Worm (Caenorhabditis elegans) whole organism, L1 larva: ENCODE results near the gene nfm-1.

Experiments
- F16B12.6 ChIP-seq: fragments of 150-350 bp; optimal IDR thresholded peaks from 2 replicates; lab custom pipeline; 2014; ENCODE audit warnings: missing biosample characterization, missing genetic modification characterization
- aha-1 ChIP-seq: fragments of 150-350 bp; optimal IDR thresholded peaks from 2 replicates; lab custom pipeline; 2014; ENCODE audit warnings: missing biosample characterization, missing genetic modification characterization
- alr-1 ChIP-seq: fragments of 200-800 bp; sonication (Bioruptor generic); optimal IDR thresholded peaks from 2 replicates; lab custom pipeline; 2018; ENCODE audit warnings: borderline replicate concordance, mild to moderate bottlenecking, missing genetic modification characterization, missing compliant biosample characterization
- ama-1 ChIP-seq: fragments of 150-350 bp; optimal IDR thresholded peaks from 2 replicates; lab custom pipeline; 2014
- blmp-1 ChIP-seq: fragments of 150-350 bp; optimal IDR thresholded peaks from 2 replicates; lab custom pipeline; 2014; ENCODE audit warnings: missing biosample characterization, missing genetic modification characterization
- ceh-90 ChIP-seq: sonication (generic microtip); optimal IDR thresholded peaks from 2 replicates; lab custom pipeline; 2016; ENCODE audit warnings: missing genetic modification characterization, missing compliant biosample characterization
- efl-3 ChIP-seq: fragments of 200-800 bp; sonication (Bioruptor generic); optimal IDR thresholded peaks from 2 replicates; lab custom pipeline; 2018; ENCODE audit warnings: mild to moderate bottlenecking, missing genetic modification characterization, missing compliant biosample characterization
- ets-5 ChIP-seq: fragments of 200-800 bp; sonication (Bioruptor generic); IDR thresholded peaks from 2 replicates; pipeline ENCODE4 v1.3.6; 2022; ENCODE audit warnings: missing genetic modification characterization, missing compliant biosample characterization
- fos-1 ChIP-seq: fragments of 150-350 bp; optimal IDR thresholded peaks from 2 replicates; lab custom pipeline; 2014; ENCODE audit warnings: missing biosample characterization, missing genetic modification characterization
- lin-13 ChIP-seq: fragments of 150-350 bp; optimal IDR thresholded peaks from 2 replicates; lab custom pipeline; 2014; ENCODE audit warnings: missing biosample characterization, missing genetic modification reagents, missing genetic modification characterization
- lir-3 ChIP-seq: sonication (generic microtip); optimal IDR thresholded peaks from 2 replicates; lab custom pipeline; 2016; ENCODE audit warnings: mild to moderate bottlenecking, missing genetic modification characterization, moderate library complexity, missing compliant biosample characterization; ENCODE audit not compliant: poor library complexity
- nhr-12 ChIP-seq: sonication (generic microtip); optimal IDR thresholded peaks from 2 replicates; lab custom pipeline; 2017; ENCODE audit warnings: missing biosample characterization, missing genetic modification characterization
- nhr-76 ChIP-seq: sonication (generic microtip); optimal IDR thresholded peaks from 2 replicates; lab custom pipeline; 2017; ENCODE audit warnings: missing biosample characterization, missing genetic modification characterization

DNA sequence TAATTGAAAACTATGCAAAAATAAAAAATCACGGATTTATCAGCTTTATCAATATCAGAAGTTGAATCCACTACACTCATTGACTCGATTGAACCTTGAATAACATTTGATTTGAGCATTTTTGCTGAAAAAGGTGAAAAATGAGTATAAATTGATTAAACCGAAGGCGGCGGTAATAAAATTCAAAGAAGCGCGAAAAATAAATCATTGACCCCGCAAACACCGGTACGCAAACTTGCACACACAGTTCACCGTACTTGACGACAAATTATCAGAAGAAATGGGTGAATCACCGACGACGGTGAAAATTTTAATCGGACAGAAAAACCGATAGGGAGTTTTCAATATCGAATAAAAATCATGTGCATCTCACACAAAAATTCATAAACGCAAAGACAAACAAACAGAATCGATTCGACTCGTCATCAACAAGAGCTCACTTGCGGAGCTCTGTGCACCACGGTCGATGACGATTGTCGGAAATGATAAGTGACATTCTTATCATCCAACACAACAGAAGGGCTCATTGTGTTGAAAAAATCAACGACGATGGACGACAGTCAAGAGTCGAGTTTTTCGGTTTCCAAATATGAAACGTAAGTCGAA is 9.7 kb upstream of the nfm-1 start, which contains the start of the genes wht-7 and Y42G9A.1:
- TF ChIP-seq blmp-1 (no peak), nhr-76 (tag; lab: Kevin White, UChicago) (no peak), ets-5 (GFP tag; lab: Robert Waterston, UW) (no peak), efl-3 (GFP tag; lab: Kevin White, UChicago) (no peak), nhr-12 (no peak), lin-13 (GFP tag; lab: Kevin White, UChicago) (no peak), aha-1 (tag; lab: Kevin White, UChicago) (no peak), fos-1 (tag; lab: Kevin White, UChicago) (no peak), F16B12.6 (tag; lab: Kevin White, UChicago) (no peak), ama-1 (lab: Kevin White, UChicago) (no peak), ceh-90 (no peak), alr-1 (tag; lab: Kevin White, UChicago) (no peak), lir-3 (tag; lab: Kevin White, UChicago) (no peak)
